Fruit fly (Drosophila melanogaster): Measurements from ENCODE around the gene UGP.

- TF ChIP-seq Sin3A (optimal IDR thresholded peaks at IDR 0.05) (no peak), h (optimal IDR thresholded peaks at IDR 0.05) (no peak), psq (optimal IDR thresholded peaks at IDR 0.05) (no peak), ttk (optimal IDR thresholded peaks at IDR 0.05) (no peak), Myc (optimal IDR thresholded peaks at IDR 0.05) (no peak), insv (optimal IDR thresholded peaks at IDR 0.05) (no peak)
Observed at dm6 chr3L:9396038-9396437, 37.3 kb upstream of the UGP start.

Data from Kc167 (cell line).